Worm (Caenorhabditis elegans) whole organism, L1 larva: ENCODE measurements around the gene C45G9.10.

Experiments
- C16A3.4 ChIP-seq: fragments of 150-350 bp; optimal IDR thresholded peaks from 2 replicates; lab custom pipeline; 2014; ENCODE audit warnings: missing biosample characterization, missing genetic modification characterization
- F16B12.6 ChIP-seq: fragments of 150-350 bp; optimal IDR thresholded peaks from 2 replicates; lab custom pipeline; 2014; ENCODE audit warnings: missing biosample characterization, missing genetic modification characterization
- blmp-1 ChIP-seq: fragments of 150-350 bp; optimal IDR thresholded peaks from 2 replicates; lab custom pipeline; 2014; ENCODE audit warnings: missing biosample characterization, missing genetic modification characterization
- ceh-82 ChIP-seq, 3 experiments: fragments of 150-350 bp in 1 of 3; sonication (generic microtip) in 2 of 3; optimal IDR thresholded peaks; 2 replicates each; lab custom pipeline; 2014 to 2017; ENCODE audit warnings: missing biosample characterization in 3 of 3, missing genetic modification characterization in 3 of 3
- ceh-88 ChIP-seq: fragments of 200-800 bp; sonication (Bioruptor generic); IDR thresholded peaks from 2 replicates; pipeline ENCODE4 v1.3.6; 2022; ENCODE audit warnings: missing genetic modification characterization, missing compliant biosample characterization
- ceh-90 ChIP-seq: sonication (generic microtip); optimal IDR thresholded peaks from 2 replicates; lab custom pipeline; 2016; ENCODE audit warnings: missing genetic modification characterization, missing compliant biosample characterization
- dpl-1 ChIP-seq, 3 experiments: fragments of 150-350 bp in 2 of 3; sonication (generic microtip) in 1 of 3; optimal IDR thresholded peaks; 2 replicates each; lab custom pipeline; 2014 to 2017; ENCODE audit warnings: missing biosample characterization in 3 of 3, missing genetic modification characterization in 3 of 3, missing genetic modification reagents in 3 of 3
- dsc-1 ChIP-seq: sonication (generic microtip); optimal IDR thresholded peaks from 2 replicates; lab custom pipeline; 2016; ENCODE audit warnings: mild to moderate bottlenecking, missing genetic modification characterization, missing compliant biosample characterization
- efl-1 ChIP-seq, 4 experiments: fragments of 150-350 bp; optimal IDR thresholded peaks in 3 of 4; peaks in 1 of 4; 1 replicate in 1 of 4; 2 replicates in 3 of 4; lab custom pipeline; 2014; ENCODE audit warnings: missing biosample characterization in 2 of 4, missing genetic modification characterization in 2 of 4, missing genetic modification reagents in 2 of 4
- efl-3 ChIP-seq: fragments of 200-800 bp; sonication (Bioruptor generic); optimal IDR thresholded peaks from 2 replicates; lab custom pipeline; 2018; ENCODE audit warnings: mild to moderate bottlenecking, missing genetic modification characterization, missing compliant biosample characterization
- egl-27 ChIP-seq, 2 experiments: fragments of 150-350 bp in 1 of 2; sonication (generic microtip); optimal IDR thresholded peaks; 3 replicates each; lab custom pipeline; 2017 to 2018; ENCODE audit warnings: missing biosample characterization in 2 of 2, missing genetic modification characterization in 2 of 2, missing genetic modification reagents in 2 of 2
- elt-2 ChIP-seq: sonication (generic microtip); optimal IDR thresholded peaks from 2 replicates; lab custom pipeline; 2016; ENCODE audit warnings: missing genetic modification characterization, mild to moderate bottlenecking, inconsistent platforms, missing compliant biosample characterization, missing genetic modification reagents
- ets-5 ChIP-seq: fragments of 200-800 bp; sonication (Bioruptor generic); IDR thresholded peaks from 2 replicates; pipeline ENCODE4 v1.3.6; 2022; ENCODE audit warnings: missing genetic modification characterization, missing compliant biosample characterization
- fos-1 ChIP-seq: fragments of 150-350 bp; optimal IDR thresholded peaks from 2 replicates; lab custom pipeline; 2014; ENCODE audit warnings: missing biosample characterization, missing genetic modification characterization
- grh-1 ChIP-seq: fragments of 200-800 bp; sonication (Bioruptor generic); IDR thresholded peaks from 2 replicates; pipeline ENCODE4 v1.3.6; 2022; ENCODE audit warnings: missing genetic modification reagents, missing genetic modification characterization, missing compliant biosample characterization
- hlh-4 ChIP-seq: sonication (generic microtip); optimal IDR thresholded peaks from 2 replicates; lab custom pipeline; 2016; ENCODE audit warnings: mild to moderate bottlenecking, missing genetic modification characterization, missing compliant biosample characterization
- hpl-2 ChIP-seq: fragments of 150-350 bp; optimal IDR thresholded peaks from 2 replicates; lab custom pipeline; 2014; ENCODE audit warnings: missing biosample characterization, missing genetic modification reagents, missing genetic modification characterization
- isw-1 ChIP-seq: fragments of 200-800 bp; sonication (Bioruptor generic); IDR thresholded peaks from 2 replicates; pipeline ENCODE4 v1.3.6; 2022; ENCODE audit warnings: missing genetic modification characterization, missing compliant biosample characterization
- lin-35 ChIP-seq, 2 experiments: fragments of 150-350 bp; optimal IDR thresholded peaks; 2 replicates each; lab custom pipeline; 2014; ENCODE audit warnings: missing biosample characterization in 2 of 2, missing genetic modification characterization in 2 of 2, missing genetic modification reagents in 2 of 2
- lir-3 ChIP-seq: sonication (generic microtip); optimal IDR thresholded peaks from 2 replicates; lab custom pipeline; 2016; ENCODE audit warnings: mild to moderate bottlenecking, missing genetic modification characterization, moderate library complexity, missing compliant biosample characterization; ENCODE audit not compliant: poor library complexity
- mdl-1 ChIP-seq, 2 experiments: fragments of 150-350 bp; optimal IDR thresholded peaks; 2 replicates each; lab custom pipeline; 2014 to 2017; ENCODE audit warnings: missing biosample characterization in 2 of 2, missing genetic modification characterization in 2 of 2, inconsistent platforms in 1 of 2
- nhr-11 ChIP-seq: fragments of 150-350 bp; optimal IDR thresholded peaks from 2 replicates; lab custom pipeline; 2014; ENCODE audit warnings: missing biosample characterization, missing genetic modification characterization
- nhr-19 ChIP-seq: fragments of 200-800 bp; sonication (Bioruptor generic); conservative IDR thresholded peaks from 2 replicates; pipeline ENCODE4 v1.3.6; 2022; ENCODE audit warnings: missing genetic modification characterization, missing compliant biosample characterization
- nhr-20 ChIP-seq: sonication (generic microtip); optimal IDR thresholded peaks from 2 replicates; lab custom pipeline; 2016; ENCODE audit warnings: mild to moderate bottlenecking, missing genetic modification characterization, missing compliant biosample characterization
- nhr-71 ChIP-seq: sonication (generic microtip); optimal IDR thresholded peaks from 2 replicates; lab custom pipeline; 2016; ENCODE audit warnings: mild to moderate bottlenecking, missing genetic modification characterization, moderate library complexity, missing compliant biosample characterization
- nhr-76 ChIP-seq: sonication (generic microtip); optimal IDR thresholded peaks from 2 replicates; lab custom pipeline; 2017; ENCODE audit warnings: missing biosample characterization, missing genetic modification characterization
- nhr-77 ChIP-seq: fragments of 150-350 bp; optimal IDR thresholded peaks from 2 replicates; lab custom pipeline; 2014; ENCODE audit warnings: missing biosample characterization, missing genetic modification characterization
- nhr-84 ChIP-seq: sonication (generic microtip); optimal IDR thresholded peaks from 2 replicates; lab custom pipeline; 2017; ENCODE audit warnings: missing biosample characterization, missing genetic modification characterization
- nhr-85 ChIP-seq: sonication (generic microtip); peaks from one replicate; lab custom pipeline; 2016; ENCODE audit warnings: missing genetic modification characterization, inconsistent platforms, missing compliant biosample characterization
- nhr-90 ChIP-seq: sonication (generic microtip); optimal IDR thresholded peaks from 2 replicates; lab custom pipeline; 2016; ENCODE audit warnings: mild to moderate bottlenecking, missing genetic modification characterization, missing compliant biosample characterization; ENCODE audit not compliant: poor library complexity
- pax-3 ChIP-seq: fragments of 200-800 bp; sonication (Bioruptor generic); optimal IDR thresholded peaks from 2 replicates; lab custom pipeline; 2018; ENCODE audit warnings: mild to moderate bottlenecking, missing genetic modification characterization, moderate library complexity, missing compliant biosample characterization
- skn-1 ChIP-seq: fragments of 150-350 bp; optimal IDR thresholded peaks from 2 replicates; lab custom pipeline; 2014; ENCODE audit warnings: missing biosample characterization, missing genetic modification characterization
- snu-23 ChIP-seq: sonication (generic microtip); optimal IDR thresholded peaks from 2 replicates; lab custom pipeline; 2016; ENCODE audit warnings: missing genetic modification characterization, missing compliant biosample characterization
- tbx-2 ChIP-seq: sonication (generic microtip); optimal IDR thresholded peaks from 2 replicates; lab custom pipeline; 2016; ENCODE audit warnings: missing genetic modification characterization, missing compliant biosample characterization
- unc-130 ChIP-seq: fragments of 150-350 bp; optimal IDR thresholded peaks from 2 replicates; lab custom pipeline; 2017; ENCODE audit warnings: missing biosample characterization, missing genetic modification characterization, inconsistent platforms
- unc-30 ChIP-seq: sonication (generic microtip); optimal IDR thresholded peaks from 2 replicates; lab custom pipeline; 2017; ENCODE audit warnings: missing biosample characterization, missing genetic modification characterization
- vab-15 ChIP-seq: sonication (generic microtip); optimal IDR thresholded peaks from 2 replicates; lab custom pipeline; 2017; ENCODE audit warnings: missing genotype, mild to moderate bottlenecking, missing genetic modification characterization, missing compliant biosample characterization
- xbp-1 ChIP-seq: sonication (generic microtip); optimal IDR thresholded peaks from 2 replicates; lab custom pipeline; 2016; ENCODE audit warnings: missing genetic modification characterization, missing compliant biosample characterization
- zag-1 ChIP-seq: fragments of 150-350 bp; optimal IDR thresholded peaks from 2 replicates; lab custom pipeline; 2014; ENCODE audit warnings: missing biosample characterization, missing genetic modification characterization
- zip-4 ChIP-seq: fragments of 200-800 bp; sonication (Bioruptor generic); optimal IDR thresholded peaks from 2 replicates; lab custom pipeline; 2018; ENCODE audit warnings: mild to moderate bottlenecking, missing genetic modification characterization, moderate library complexity, missing compliant biosample characterization

Gene C45G9.10

ce11 chrIII:5077150-5077814 lies 15.6 kb upstream of the C45G9.10 start, which contains the start of gene alh-1 (continued):
- TF ChIP-seq snu-23 (GFP tag; lab: Kevin White, UChicago): peak; percentile 35

DNA sequence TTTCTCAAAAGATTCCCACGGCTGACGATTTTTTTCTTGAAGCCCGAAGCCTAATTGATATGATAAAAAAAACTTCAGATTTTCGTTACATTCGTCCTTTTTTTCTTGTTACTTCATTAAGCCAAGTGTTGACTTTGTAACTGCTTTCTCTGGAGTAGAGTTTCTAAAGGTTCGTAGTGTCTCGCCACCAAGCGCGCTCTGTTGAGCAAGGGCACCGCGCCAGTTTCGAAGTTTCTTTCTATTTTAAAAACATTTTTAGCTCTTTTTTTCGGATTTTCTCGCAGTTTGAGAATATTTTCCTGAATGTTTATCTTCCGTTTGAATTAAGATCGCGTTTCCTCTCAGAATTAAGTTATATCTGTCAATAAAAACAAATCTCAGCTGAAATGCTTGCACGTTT lies 14.9 kb upstream of the C45G9.10 start:
- TF ChIP-seq efl-1 (optimal IDR thresholded peaks at IDR 0.05; lab: Kevin White, UChicago) (peak; percentile 56 to 69), efl-1 (GFP tag; optimal IDR thresholded peaks at IDR 0.05 in 1 of 2; lab: Kevin White, UChicago) (peak in 1 of 2 experiments; percentile 27), blmp-1 (tag; lab: Kevin White, UChicago) (no peak), lin-35 (GFP tag; optimal IDR thresholded peaks at IDR 0.05; lab: Kevin White, UChicago) (peak in 1 of 2 experiments; percentile 2), dpl-1 (GFP tag; optimal IDR thresholded peaks at IDR 0.05; lab: Kevin White, UChicago) (peak in 1 of 3 experiments; percentile 48)

ce11 chrIII:5074398-5074797 lies 12.7 kb upstream of the C45G9.10 start, which contains the start of gene ttbk-6:
ttbk-6 (plus strand) TSS chrIII:5074698.
- TF ChIP-seq zip-4 (GFP tag; lab: Kevin White, UChicago) (no peak), lir-3 (tag; lab: Kevin White, UChicago) (no peak), nhr-77 (tag; lab: Kevin White, UChicago) (no peak), fos-1 (tag; lab: Kevin White, UChicago) (no peak), grh-1 (no peak), zag-1 (no peak), ets-5 (no peak), F16B12.6 (tag; lab: Kevin White, UChicago) (no peak), hpl-2 (no peak), nhr-71 (no peak), xbp-1 (tag; lab: Kevin White, UChicago) (no peak), C16A3.4 (tag; lab: Kevin White, UChicago) (no peak), nhr-11 (no peak)
- TF ChIP-seq, all 84 proteins: peak for 0

ce11 chrIII:5071509-5071908 lies 9.8 kb upstream of the C45G9.10 start, which contains the start of gene C45G9.12:
C45G9.12 (minus strand) TSS chrIII:5071609.
- TF ChIP-seq ceh-90 (tag; lab: Kevin White, UChicago) (no peak), egl-27 (tag; optimal IDR thresholded peaks at IDR 0.05; lab: Kevin White, UChicago) (no peak), efl-1 (optimal IDR thresholded peaks at IDR 0.05; lab: Kevin White, UChicago) (no peak), efl-1 (GFP tag; optimal IDR thresholded peaks at IDR 0.05 in 1 of 2; lab: Kevin White, UChicago) (peak in 1 of 2 experiments; percentile 21), hlh-4 (tag; lab: Kevin White, UChicago) (no peak), vab-15 (tag; lab: Kevin White, UChicago) (no peak)

- TF ChIP-seq grh-1 (peak; percentile 76), unc-130 (tag; lab: Kevin White, UChicago) (peak; percentile 79), dsc-1 (peak; percentile 92), nhr-77 (tag; lab: Kevin White, UChicago) (peak; percentile 15), hpl-2 (no peak), nhr-85 (tag; lab: Kevin White, UChicago) (peak; percentile 95), C16A3.4 (tag; lab: Kevin White, UChicago) (peak; percentile 40), unc-30 (tag; lab: Kevin White, UChicago) (no peak), ceh-88 (peak; percentile 40; the same call in 1 of the 2 replicates), isw-1 (peak; percentile 62), tbx-2 (tag; lab: Kevin White, UChicago) (peak; percentile 90), dpl-1 (GFP tag; optimal IDR thresholded peaks at IDR 0.05; lab: Kevin White, UChicago) (peak; percentile 89 to 94 (median 93)), nhr-84 (tag; lab: Kevin White, UChicago) (no peak), nhr-76 (tag; lab: Kevin White, UChicago) (no peak), mdl-1 (tag; optimal IDR thresholded peaks at IDR 0.05; lab: Kevin White, UChicago) (peak in 1 of 2 experiments; percentile 38), zip-4 (GFP tag; lab: Kevin White, UChicago) (peak; percentile 18), ceh-82 (tag; optimal IDR thresholded peaks at IDR 0.05; lab: Kevin White, UChicago) (peak; percentile 47 to 52 (median 48)), nhr-20 (tag; lab: Kevin White, UChicago) (peak; percentile 85), nhr-90 (tag; lab: Kevin White, UChicago) (peak; percentile 90), efl-3 (GFP tag; lab: Kevin White, UChicago) (peak; percentile 36), snu-23 (GFP tag; lab: Kevin White, UChicago) (peak; percentile 85), blmp-1 (tag; lab: Kevin White, UChicago) (peak; percentile 48), skn-1 (tag; lab: Kevin White, UChicago) (peak; percentile 19), elt-2 (peak; percentile 55), nhr-19 (GFP tag; lab: Robert Waterston, UW) (peak; percentile 85), egl-27 (tag; optimal IDR thresholded peaks at IDR 0.05; lab: Kevin White, UChicago) (no peak), pax-3 (peak; percentile 88), ceh-90 (tag; lab: Kevin White, UChicago) (peak; percentile 95), hlh-4 (tag; lab: Kevin White, UChicago) (peak; percentile 52)
Observed at ce11 chrIII:5068675-5069233, 7.1 kb upstream of the C45G9.10 start, which contains the start of the genes C45G9.11 and C45G9.2. C45G9.11 (minus strand) TSS chrIII:5068725. C45G9.2 (plus strand) TSS chrIII:5069066.
